Fruit fly (Drosophila melanogaster): ENCODE data around the gene HIPP1.
A peak's percentile ranks its signal among the peaks of the same experiment; 100 is the strongest.

The HIPP1 gene

dm6 chr3L:20826950-20827910, 17.8 kb downstream of the HIPP1 start:
- TF ChIP-seq psq (GFP tag; optimal IDR thresholded peaks at IDR 0.05) = peak; percentile 36
- peak; percentile 38 for TF ChIP-seq ey (GFP tag; optimal IDR thresholded peaks at IDR 0.05)
- no peak for TF ChIP-seq Myc (optimal IDR thresholded peaks at IDR 0.05)
- peak; percentile 56 for TF ChIP-seq HLH106 (tag; optimal IDR thresholded peaks at IDR 0.05)
- peak; percentile 62 for TF ChIP-seq rgr (GFP tag; optimal IDR thresholded peaks at IDR 0.05)
- TF ChIP-seq fru (GFP tag; optimal IDR thresholded peaks at IDR 0.05) = peak; percentile 39
- TF ChIP-seq sage (GFP tag; optimal IDR thresholded peaks at IDR 0.05) = peak; percentile 48
- TF ChIP-seq dl (GFP tag; optimal IDR thresholded peaks at IDR 0.05; ENCODE audit: insufficient read depth in 1 of 2, partially characterized antibody in 2 of 2) = peak in 1 of 2 experiments; percentile 13
- TF ChIP-seq br (GFP tag; optimal IDR thresholded peaks at IDR 0.05) = peak; percentile 32
- peak; percentile 66 for TF ChIP-seq h (GFP tag; optimal IDR thresholded peaks at IDR 0.05)
- TF ChIP-seq foxo (GFP tag; optimal IDR thresholded peaks at IDR 0.05) = peak; percentile 13 to 64
- TF ChIP-seq OdsH (GFP tag; optimal IDR thresholded peaks at IDR 0.05) = peak; percentile 54
- TF ChIP-seq Sp1 (GFP tag; optimal IDR thresholded peaks at IDR 0.05) = no peak
- TF ChIP-seq Vsx2 (GFP tag; optimal IDR thresholded peaks at IDR 0.05; ENCODE audit: partially characterized antibody) = no peak
- peak; percentile 40 for TF ChIP-seq dmrt93B (GFP tag; optimal IDR thresholded peaks at IDR 0.05)

dm6 chr3L:20827962-20828361, 18.5 kb downstream of the HIPP1 start:
- TF ChIP-seq rgr (GFP tag; optimal IDR thresholded peaks at IDR 0.05) (no peak), Vsx2 (GFP tag; optimal IDR thresholded peaks at IDR 0.05; ENCODE audit: partially characterized antibody) (no peak), sage (GFP tag; optimal IDR thresholded peaks at IDR 0.05) (no peak), sv (GFP tag; optimal IDR thresholded peaks at IDR 0.05) (no peak), dsf (GFP tag; optimal IDR thresholded peaks at IDR 0.05; ENCODE audit: borderline replicate concordance) (no peak), jim (GFP tag; optimal IDR thresholded peaks at IDR 0.05) (no peak), Myc (optimal IDR thresholded peaks at IDR 0.05) (no peak), Sp1 (GFP tag; optimal IDR thresholded peaks at IDR 0.05) (no peak), foxo (GFP tag; optimal IDR thresholded peaks at IDR 0.05) (no peak)

- no peak for TF ChIP-seq Jra (GFP tag; optimal IDR thresholded peaks at IDR 0.05)
- no peak for TF ChIP-seq Mio (GFP tag; optimal IDR thresholded peaks at IDR 0.05)
- no peak for TF ChIP-seq lola (GFP tag; optimal IDR thresholded peaks at IDR 0.05)
- TF ChIP-seq N (GFP tag; optimal IDR thresholded peaks at IDR 0.05) = no peak
- TF ChIP-seq dmrt93B (GFP tag; optimal IDR thresholded peaks at IDR 0.05) = no peak
- TF ChIP-seq Rel (GFP tag; optimal IDR thresholded peaks at IDR 0.05) = no peak
- no peak for TF ChIP-seq Rel (tag; optimal IDR thresholded peaks at IDR 0.05)
- TF ChIP-seq ey (GFP tag; optimal IDR thresholded peaks at IDR 0.05) = no peak
- TF ChIP-seq brk (GFP tag; optimal IDR thresholded peaks at IDR 0.05) = no peak
- TF ChIP-seq Hr78 (GFP tag; optimal IDR thresholded peaks at IDR 0.05) = no peak
- no peak for TF ChIP-seq sv (GFP tag; optimal IDR thresholded peaks at IDR 0.05)
- TF ChIP-seq GATAd (GFP tag; optimal IDR thresholded peaks at IDR 0.05) = no peak
- TF ChIP-seq jim (GFP tag; optimal IDR thresholded peaks at IDR 0.05) = no peak
- TF ChIP-seq Sp1 (GFP tag; optimal IDR thresholded peaks at IDR 0.05) = no peak
- TF ChIP-seq rgr (GFP tag; optimal IDR thresholded peaks at IDR 0.05) = no peak
- no peak for TF ChIP-seq fru (GFP tag; optimal IDR thresholded peaks at IDR 0.05)
- no peak for TF ChIP-seq psq (GFP tag; optimal IDR thresholded peaks at IDR 0.05)
Measured at dm6 chr3L:20830361-20830760, 20.9 kb downstream of the HIPP1 start.

dm6 chr3L:20834150-20834549, 24.7 kb downstream of the HIPP1 start:
- no peak for TF ChIP-seq CrebA (GFP tag; optimal IDR thresholded peaks at IDR 0.05; ENCODE audit: borderline replicate concordance)
- no peak for TF ChIP-seq usp (GFP tag; optimal IDR thresholded peaks at IDR 0.05)
- TF ChIP-seq h (GFP tag; optimal IDR thresholded peaks at IDR 0.05) = no peak
- TF ChIP-seq brk (GFP tag; optimal IDR thresholded peaks at IDR 0.05) = no peak
- TF ChIP-seq Dif (GFP tag; optimal IDR thresholded peaks at IDR 0.05; ENCODE audit: partially characterized antibody) = no peak
- no peak for TF ChIP-seq Abd-B (GFP tag; optimal IDR thresholded peaks at IDR 0.05)
- TF ChIP-seq dmrt93B (GFP tag; optimal IDR thresholded peaks at IDR 0.05) = no peak
- TF ChIP-seq woc (GFP tag; optimal IDR thresholded peaks at IDR 0.05) = no peak
- TF ChIP-seq Jra (GFP tag; optimal IDR thresholded peaks at IDR 0.05) = no peak
- TF ChIP-seq br (GFP tag; optimal IDR thresholded peaks at IDR 0.05) = no peak
- TF ChIP-seq CG32264 (GFP tag; optimal IDR thresholded peaks at IDR 0.05) = no peak
- no peak for TF ChIP-seq jim (GFP tag; optimal IDR thresholded peaks at IDR 0.05)
- no peak for TF ChIP-seq GATAd (GFP tag; optimal IDR thresholded peaks at IDR 0.05)
- TF ChIP-seq sage (GFP tag; optimal IDR thresholded peaks at IDR 0.05) = no peak
- TF ChIP-seq Hr78 (GFP tag; optimal IDR thresholded peaks at IDR 0.05) = no peak
- no peak for TF ChIP-seq Hnf4 (GFP tag; optimal IDR thresholded peaks at IDR 0.05)
- TF ChIP-seq sv (GFP tag; optimal IDR thresholded peaks at IDR 0.05) = no peak
- TF ChIP-seq rgr (GFP tag; optimal IDR thresholded peaks at IDR 0.05) = no peak
- TF ChIP-seq fru (GFP tag; optimal IDR thresholded peaks at IDR 0.05) = no peak
